Worm (Caenorhabditis elegans): Measurements from ENCODE around the gene F14B8.4.
"Not testable (repeated sequence)": the region's sequence is repeated elsewhere in the genome, so short reads cannot be mapped to it uniquely, and the experiment has no call there.

Gene F14B8.4

DNA sequence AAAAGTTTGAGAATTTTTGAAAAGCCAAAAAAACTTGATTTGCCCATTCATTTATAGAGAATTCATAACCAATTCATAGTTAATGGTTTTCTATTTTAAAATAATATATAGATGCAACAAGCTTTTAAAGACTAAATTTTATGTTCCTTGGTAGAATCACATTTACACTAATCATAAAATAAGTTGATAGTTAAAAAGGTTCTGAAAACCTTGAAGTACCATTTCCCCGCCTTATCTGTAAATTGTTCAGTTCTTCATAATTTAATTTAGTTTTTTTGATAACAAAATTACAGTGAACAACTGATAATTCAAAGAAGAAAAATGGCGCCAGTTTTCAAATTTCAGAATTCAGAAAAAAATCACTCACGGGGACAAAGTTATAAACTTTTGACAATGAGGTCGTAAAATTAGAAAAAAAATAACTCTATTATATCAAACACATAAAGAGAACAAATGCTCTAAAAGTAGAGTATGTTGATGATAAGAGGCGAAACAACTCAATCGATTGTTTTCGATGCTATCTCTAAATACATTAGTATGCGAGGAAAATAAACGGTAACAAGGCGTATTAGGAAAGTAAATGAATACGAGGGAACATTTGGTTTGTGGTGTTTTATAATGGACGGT, 14.4 kb downstream of the F14B8.4 start, which contains the start of gene F41C6.7:
Gene F41C6.7, minus strand, starts transcription at position 51 of the 627 bp plus-strand sequence.
- TF ChIP-seq dve-1 (tag; optimal IDR thresholded peaks at IDR 0.05; ENCODE audit: insufficient read depth) (peak; percentile 61), F10B5.3 (tag; optimal IDR thresholded peaks at IDR 0.05) (no peak), hlh-11 (tag; optimal IDR thresholded peaks at IDR 0.05) (peak; percentile 38), nhr-28 (tag; optimal IDR thresholded peaks at IDR 0.05) (peak; percentile 33), mdl-1 (tag; optimal IDR thresholded peaks at IDR 0.05) (no peak), pqm-1 (tag; optimal IDR thresholded peaks at IDR 0.05) (peak; percentile 47), daf-16 (GFP tag; optimal IDR thresholded peaks at IDR 0.05) (no peak), daf-16 (tag; optimal IDR thresholded peaks at IDR 0.05) (peak; percentile 81), php-3 (GFP tag; IDR thresholded peaks at IDR 0.05) (peak; percentile 78), madf-9 (GFP tag; conservative IDR thresholded peaks at IDR 0.05) (no peak)

DNA sequence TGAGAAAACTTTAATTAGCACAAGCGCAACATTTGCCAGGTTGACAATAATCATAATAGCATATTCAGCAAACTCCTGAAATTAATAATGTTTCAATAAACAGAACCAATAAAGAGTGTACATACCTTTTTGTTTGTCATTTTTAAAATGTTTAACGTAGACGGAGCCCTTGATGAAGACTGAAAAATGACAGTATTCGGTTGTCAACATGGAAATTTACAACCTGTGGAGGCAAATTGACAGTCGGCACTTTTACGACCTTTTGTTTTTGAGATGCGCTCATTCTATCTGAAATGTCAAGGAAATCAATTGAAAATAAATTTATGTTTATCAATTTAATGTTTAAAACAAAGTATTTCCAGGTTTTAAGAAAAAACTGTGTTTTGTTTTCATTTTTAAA, 15.3 kb downstream of the F14B8.4 start:
- no peak for TF ChIP-seq nhr-102 (tag; optimal IDR thresholded peaks at IDR 0.05)
- TF ChIP-seq cey-2 (tag; optimal IDR thresholded peaks at IDR 0.05; ENCODE audit: borderline replicate concordance, insufficient read depth) = no peak
- peak; percentile 49; the same call in 1 of the 2 replicates for TF ChIP-seq php-3 (GFP tag; IDR thresholded peaks at IDR 0.05)
- TF ChIP-seq dmd-9 (GFP tag; IDR thresholded peaks at IDR 0.05) = no peak
- no peak for TF ChIP-seq daf-16 (GFP tag; optimal IDR thresholded peaks at IDR 0.05)
- peak; percentile 95 for TF ChIP-seq daf-16 (tag; optimal IDR thresholded peaks at IDR 0.05)
- peak; percentile 41 for TF ChIP-seq dve-1 (tag; optimal IDR thresholded peaks at IDR 0.05; ENCODE audit: insufficient read depth)

DNA sequence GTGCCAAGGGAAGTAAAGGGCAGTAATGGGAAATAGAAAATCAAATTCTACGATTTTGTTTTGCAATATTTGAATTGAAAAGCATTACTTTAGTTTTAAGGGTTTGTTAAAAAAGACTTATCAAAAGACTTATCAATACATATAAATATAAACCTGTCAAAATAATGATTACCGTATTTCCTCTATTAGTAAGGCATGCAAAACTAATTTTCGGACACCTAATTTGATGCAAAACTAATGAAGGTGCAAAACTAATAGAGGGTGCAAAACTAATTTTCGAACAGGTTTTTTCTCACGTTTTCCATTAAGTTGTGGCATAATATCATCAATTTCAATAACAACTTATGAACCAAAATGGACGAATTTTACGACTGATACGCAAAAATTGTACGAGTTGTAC, 18.0 kb downstream of the F14B8.4 start, which contains the start of gene F41C6.6:
Gene F41C6.6, minus strand, starts transcription at position 101 of the 400 bp plus-strand sequence.
- TF ChIP-seq attf-4, mdl-1, zag-1 (tag; optimal IDR thresholded peaks at IDR 0.05): not testable (repeated sequence)

DNA sequence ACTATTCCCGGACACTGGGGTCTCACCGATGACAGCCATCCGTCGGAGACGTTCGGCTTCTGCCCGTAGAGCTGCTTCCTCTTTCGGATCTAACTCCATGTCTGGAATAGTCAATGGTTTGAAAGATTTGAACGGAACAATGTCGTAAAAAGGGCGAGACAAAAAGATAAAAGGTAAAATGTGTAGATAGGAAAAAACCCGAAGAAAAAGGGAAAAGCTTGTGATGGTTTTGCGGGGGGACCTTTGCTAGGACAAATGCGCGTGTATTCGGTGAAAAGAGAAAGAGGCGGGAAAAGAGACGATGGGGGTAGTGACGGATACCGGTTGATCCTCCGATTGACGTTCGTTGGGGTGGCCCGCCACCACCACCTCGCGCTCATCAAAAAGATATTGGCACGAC, 22.3 kb downstream of the F14B8.4 start, which contains the start of gene col-173:
Gene col-173, minus strand, starts transcription at position 101 of the 400 bp plus-strand sequence.
- TF ChIP-seq daf-19 (GFP tag; conservative IDR thresholded peaks at IDR 0.05) (no peak), ZK546.5 (tag; optimal IDR thresholded peaks at IDR 0.05) (no peak), unc-62 (GFP tag; optimal IDR thresholded peaks at IDR 0.05 in 1 of 2) (peak in 1 of 2 experiments; percentile 83), unc-62 (tag; optimal IDR thresholded peaks at IDR 0.05) (no peak), hlh-30 (tag; optimal IDR thresholded peaks at IDR 0.05; ENCODE audit: insufficient read depth) (no peak)

DNA sequence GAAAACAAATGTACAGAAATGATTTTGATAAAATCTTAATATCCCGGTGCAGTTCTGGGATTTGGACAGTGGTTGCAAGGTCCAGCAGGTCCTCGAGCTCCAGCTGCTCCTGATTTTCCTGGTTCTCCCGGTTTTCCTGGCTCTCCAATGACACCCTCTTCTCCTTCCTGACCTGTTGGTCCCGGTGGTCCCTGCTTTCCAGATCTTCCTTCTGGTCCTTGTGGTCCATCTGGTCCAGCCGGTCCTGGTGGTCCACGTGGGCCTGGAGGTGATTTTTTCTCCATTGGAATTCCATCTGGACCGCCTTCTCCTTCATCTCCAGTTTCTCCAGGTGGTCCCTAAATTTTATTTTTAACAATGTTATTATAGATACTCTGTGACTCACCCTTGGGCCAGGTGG, 24.5 kb downstream of the F14B8.4 start:
- TF ChIP-seq ctbp-1 (GFP tag; IDR thresholded peaks at IDR 0.05) = no peak
- no peak for TF ChIP-seq mxl-3 (GFP tag; optimal IDR thresholded peaks at IDR 0.05)
- peak; percentile 80 for TF ChIP-seq set-16 (GFP tag; IDR thresholded peaks at IDR 0.05)
- TF ChIP-seq nhr-41 (GFP tag; IDR thresholded peaks at IDR 0.05) = no peak
- peak in 1 of 2 experiments; percentile 0 for TF ChIP-seq unc-62 (GFP tag; optimal IDR thresholded peaks at IDR 0.05 in 1 of 2)
- no peak for TF ChIP-seq unc-62 (tag; optimal IDR thresholded peaks at IDR 0.05)

DNA sequence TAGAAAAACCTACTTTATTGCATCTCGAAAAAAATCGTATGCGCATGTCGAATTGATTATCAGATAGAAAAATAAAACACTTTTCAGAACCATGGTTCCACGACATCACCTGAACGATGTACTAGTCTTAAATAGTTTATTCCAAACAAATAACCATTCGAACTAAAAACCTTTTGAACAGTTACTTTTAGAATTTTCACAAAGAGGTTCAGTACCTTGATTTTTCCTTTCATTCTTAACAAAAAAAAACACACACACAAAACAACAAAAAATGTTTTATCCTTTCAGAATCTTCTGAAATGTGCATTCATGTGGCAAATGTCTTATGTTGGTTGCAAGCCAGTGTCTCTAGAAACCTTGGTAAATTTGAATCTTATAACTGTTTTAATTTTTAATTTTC, 25.0 kb downstream of the F14B8.4 start, which contains the start of gene F41C6.4:
Gene F41C6.4, minus strand, starts transcription at position 101 of the 400 bp plus-strand sequence.
- TF ChIP-seq egl-27 (tag; optimal IDR thresholded peaks at IDR 0.05) (no peak), Y48G9A.11 (GFP tag; IDR thresholded peaks at IDR 0.05) (no peak), tag-97 (GFP tag; IDR thresholded peaks at IDR 0.05) (no peak), madf-9 (GFP tag; conservative IDR thresholded peaks at IDR 0.05) (no peak), spr-1 (tag; optimal IDR thresholded peaks at IDR 0.05) (no peak), mxl-2 (GFP tag; conservative IDR thresholded peaks at IDR 0.05) (no peak), daf-16 (GFP tag; optimal IDR thresholded peaks at IDR 0.05) (no peak), daf-16 (tag; optimal IDR thresholded peaks at IDR 0.05) (no peak), mdt-29 (GFP tag; IDR thresholded peaks at IDR 0.05) (no peak), madf-5 (GFP tag; IDR thresholded peaks at IDR 0.05) (no peak)
